Fruit fly (Drosophila melanogaster) whole organism, embryonic: Measurements from ENCODE around the gene twe.

Experiments used
- Aef1 ChIP-seq: fragments of 200-800 bp; sonication (Bioruptor generic); IDR thresholded peaks from 3 replicates; pipeline ENCODE4 v1.3.6; 2022; ENCODE audit warnings: missing biosample characterization, missing genetic modification characterization
- CG10366 ChIP-seq: fragments of 200-800 bp; sonication (Bioruptor generic); IDR thresholded peaks from 2 replicates; pipeline ENCODE4 v1.3.6; 2022; ENCODE audit warnings: missing biosample characterization, missing genetic modification characterization
- CG10565 ChIP-seq: fragments of 200-800 bp; sonication (Bioruptor generic); optimal IDR thresholded peaks from 3 replicates; lab custom pipeline; 2016; ENCODE audit warnings: missing biosample characterization, mild to moderate bottlenecking, missing genetic modification characterization
- CG12299 ChIP-seq: fragments of 200-800 bp; sonication (Bioruptor generic); optimal IDR thresholded peaks from 2 replicates; lab custom pipeline; 2018; ENCODE audit warnings: missing biosample characterization, mild to moderate bottlenecking, missing genetic modification characterization
- CG13123 ChIP-seq: fragments of 200-800 bp; sonication (Bioruptor generic); optimal IDR thresholded peaks from 2 replicates; lab custom pipeline; 2016; ENCODE audit warnings: missing biosample characterization, missing genetic modification characterization
- CG14710 ChIP-seq: fragments of 200-800 bp; sonication (Bioruptor generic); optimal IDR thresholded peaks from 3 replicates; lab custom pipeline; 2019; ENCODE audit warnings: missing biosample characterization, mild to moderate bottlenecking, missing genetic modification characterization, moderate library complexity
- CG15696 ChIP-seq: fragments of 200-800 bp; sonication (Bioruptor generic); optimal IDR thresholded peaks from 2 replicates; lab custom pipeline; 2019; ENCODE audit warnings: missing biosample characterization, mild to moderate bottlenecking, missing genetic modification characterization, moderate library complexity
- CG1603 ChIP-seq: fragments of 200-800 bp; sonication (Bioruptor generic); optimal IDR thresholded peaks from 2 replicates; lab custom pipeline; 2019; ENCODE audit warnings: missing biosample characterization, mild to moderate bottlenecking, missing genetic modification characterization, moderate library complexity
- CG17328 ChIP-seq: fragments of 200-800 bp; sonication (Bioruptor generic); IDR thresholded peaks from 2 replicates; pipeline ENCODE4 v1.3.6; 2022; ENCODE audit warnings: missing biosample characterization, missing genetic modification characterization
- CG2678 ChIP-seq: fragments of 200-800 bp; sonication (Bioruptor generic); optimal IDR thresholded peaks from 3 replicates; lab custom pipeline; 2019; ENCODE audit warnings: missing biosample characterization, mild to moderate bottlenecking, missing genetic modification characterization, moderate library complexity
- CG30020 ChIP-seq: fragments of 200-800 bp; optimal IDR thresholded peaks from 2 replicates; lab custom pipeline; 2019; ENCODE audit warnings: missing biosample characterization, mild to moderate bottlenecking, missing genetic modification characterization, moderate library complexity
- CG33213 ChIP-seq: fragments of 200-800 bp; sonication (Bioruptor generic); optimal IDR thresholded peaks from 3 replicates; lab custom pipeline; 2016; ENCODE audit warnings: missing biosample characterization, missing genetic modification characterization
- CG3407 ChIP-seq: fragments of 200-800 bp; sonication (Bioruptor generic); optimal IDR thresholded peaks from 2 replicates; lab custom pipeline; 2018; ENCODE audit warnings: missing biosample characterization, mild to moderate bottlenecking, missing genetic modification characterization
- CG8089 ChIP-seq: fragments of 200-800 bp; sonication (Bioruptor generic); optimal IDR thresholded peaks from 3 replicates; lab custom pipeline; 2016; ENCODE audit warnings: missing biosample characterization, missing genetic modification characterization
- CG9727 ChIP-seq: fragments of 200-800 bp; sonication (Bioruptor generic); optimal IDR thresholded peaks from 3 replicates; lab custom pipeline; 2017; ENCODE audit warnings: missing biosample characterization, mild to moderate bottlenecking, missing genetic modification characterization
- Dip3 ChIP-seq: fragments of 200-800 bp; sonication (Bioruptor generic); optimal IDR thresholded peaks from 3 replicates; lab custom pipeline; 2016; ENCODE audit warnings: missing biosample characterization, missing genetic modification characterization
- Drgx ChIP-seq: fragments of 200-800 bp; sonication (Bioruptor generic); IDR thresholded peaks from 2 replicates; pipeline ENCODE4 v1.3.6; 2022; ENCODE audit warnings: missing biosample characterization, missing genetic modification characterization
- Ets65A ChIP-seq: fragments of 200-800 bp; sonication (Bioruptor generic); peaks from one replicate; lab custom pipeline; 2016; ENCODE audit warnings: missing biosample characterization, missing genetic modification characterization
- Hey ChIP-seq: fragments of 200-800 bp; sonication (Bioruptor generic); optimal IDR thresholded peaks from 3 replicates; lab custom pipeline; 2018; ENCODE audit warnings: missing biosample characterization, mild to moderate bottlenecking, missing genetic modification characterization
- Hr51 ChIP-seq, 2 experiments: fragments of 200-800 bp; sonication (Bioruptor generic); optimal IDR thresholded peaks; 2 replicates in 1 of 2; 3 replicates in 1 of 2; lab custom pipeline; 2016 to 2018; ENCODE audit warnings: missing biosample characterization in 2 of 2, missing genetic modification characterization in 2 of 2, mild to moderate bottlenecking in 1 of 2, moderate library complexity in 1 of 2
- Max ChIP-seq: fragments of 200-800 bp; sonication (Bioruptor generic); optimal IDR thresholded peaks from 2 replicates; lab custom pipeline; 2016; ENCODE audit warnings: missing biosample characterization, mild to moderate bottlenecking, missing genetic modification characterization
- Mrtf ChIP-seq: fragments of 200-800 bp; sonication (Bioruptor generic); IDR thresholded peaks from 3 replicates; pipeline ENCODE4 v1.3.6; 2022; ENCODE audit warnings: missing biosample characterization, missing genetic modification characterization
- Side ChIP-seq: fragments of 200-800 bp; sonication (Bioruptor generic); optimal IDR thresholded peaks from 2 replicates; lab custom pipeline; 2016; ENCODE audit warnings: missing biosample characterization, missing genetic modification characterization
- Sox100B ChIP-seq: fragments of 200-800 bp; sonication (Bioruptor generic); optimal IDR thresholded peaks from 3 replicates; lab custom pipeline; 2018; ENCODE audit warnings: missing biosample characterization, mild to moderate bottlenecking, missing genetic modification characterization
- Tbp ChIP-seq: fragments of >200 bp; optimal IDR thresholded peaks from 2 replicates; lab custom pipeline; 2018; ENCODE audit warnings: missing biosample characterization, missing genetic modification characterization
- al ChIP-seq: fragments of 200-800 bp; sonication (Bioruptor generic); IDR thresholded peaks from 2 replicates; pipeline ENCODE4 v1.3.6; 2022; ENCODE audit warnings: missing biosample characterization, missing genetic modification characterization
- ash1 ChIP-seq: fragments of 200-800 bp; sonication (Bioruptor generic); optimal IDR thresholded peaks from 2 replicates; lab custom pipeline; 2018; ENCODE audit warnings: missing biosample characterization, mild to moderate bottlenecking, missing genetic modification characterization
- cg ChIP-seq: fragments of 200-800 bp; sonication (Bioruptor generic); optimal IDR thresholded peaks from 3 replicates; lab custom pipeline; 2019; ENCODE audit warnings: missing biosample characterization, mild to moderate bottlenecking, missing genetic modification characterization, moderate library complexity
- chif ChIP-seq, 2 experiments: fragments of 200-800 bp; sonication (Bioruptor generic); optimal IDR thresholded peaks; 3 replicates each; lab custom pipeline; 2016; ENCODE audit warnings: missing biosample characterization in 2 of 2, missing genetic modification characterization in 2 of 2
- dm ChIP-seq: fragments of 200-800 bp; sonication (Bioruptor generic); optimal IDR thresholded peaks from 3 replicates; lab custom pipeline; 2016; ENCODE audit warnings: missing biosample characterization, missing genetic modification characterization
- ems ChIP-seq: fragments of 200-800 bp; sonication (Bioruptor generic); optimal IDR thresholded peaks from 3 replicates; lab custom pipeline; 2016; ENCODE audit warnings: missing biosample characterization, missing genetic modification characterization
- esg ChIP-seq: fragments of 200-800 bp; sonication (Bioruptor generic); conservative IDR thresholded peaks from 2 replicates; pipeline ENCODE4 v1.3.6; 2022; ENCODE audit warnings: missing biosample characterization, missing genetic modification characterization
- eve ChIP-seq, 2 experiments: fragments of >200 bp; optimal IDR thresholded peaks; 2 replicates each; lab custom pipeline; 2017; ENCODE audit warnings: missing biosample characterization in 2 of 2, missing genetic modification characterization in 2 of 2
- eyg ChIP-seq: fragments of 200-800 bp; sonication (Bioruptor generic); optimal IDR thresholded peaks from 3 replicates; lab custom pipeline; 2016; ENCODE audit warnings: missing biosample characterization, missing genetic modification characterization
- fd3F ChIP-seq: fragments of 200-800 bp; sonication (Bioruptor generic); optimal IDR thresholded peaks from 2 replicates; lab custom pipeline; 2018; ENCODE audit warnings: missing biosample characterization, mild to moderate bottlenecking, missing genetic modification characterization, moderate library complexity
- gce ChIP-seq: fragments of 200-800 bp; sonication (Bioruptor generic); IDR thresholded peaks from 3 replicates; pipeline ENCODE4 v1.3.6; 2022; ENCODE audit warnings: missing biosample characterization, missing genetic modification characterization
- jumu ChIP-seq: fragments of 200-800 bp; sonication (Bioruptor generic); optimal IDR thresholded peaks from 3 replicates; lab custom pipeline; 2016; ENCODE audit warnings: missing biosample characterization, missing genetic modification characterization
- lmd ChIP-seq: fragments of 200-800 bp; sonication (Bioruptor generic); IDR thresholded peaks from 2 replicates; pipeline ENCODE4 v1.3.6; 2022; ENCODE audit warnings: missing biosample characterization, missing genetic modification characterization
- nerfin-1 ChIP-seq: fragments of 200-800 bp; sonication (Bioruptor generic); optimal IDR thresholded peaks from 3 replicates; lab custom pipeline; 2019; ENCODE audit warnings: missing biosample characterization, mild to moderate bottlenecking, missing genetic modification characterization, moderate library complexity
- odd ChIP-seq: fragments of 200-800 bp; sonication (Bioruptor generic); optimal IDR thresholded peaks from 2 replicates; lab custom pipeline; 2017; ENCODE audit warnings: missing biosample characterization, mild to moderate bottlenecking, missing genetic modification characterization
- otp ChIP-seq: fragments of 200-800 bp; sonication (Bioruptor generic); IDR thresholded peaks from 3 replicates; pipeline ENCODE4, ENCODE4 v1.3.6; 2022; ENCODE audit warnings: missing biosample characterization, missing genetic modification characterization
- psq ChIP-seq: fragments of 200-800 bp; sonication (Bioruptor generic); optimal IDR thresholded peaks from 2 replicates; lab custom pipeline; 2017; ENCODE audit warnings: missing biosample characterization, missing genetic modification characterization
- salm ChIP-seq: fragments of 200-800 bp; sonication (Bioruptor generic); optimal IDR thresholded peaks from 2 replicates; lab custom pipeline; 2018; ENCODE audit warnings: missing biosample characterization, mild to moderate bottlenecking, missing genetic modification characterization
- sens ChIP-seq: fragments of 200-800 bp; sonication (Bioruptor generic); peaks from one replicate; lab custom pipeline; 2016; ENCODE audit warnings: missing biosample characterization, missing genetic modification characterization
- trem ChIP-seq: fragments of 200-800 bp; optimal IDR thresholded peaks from 3 replicates; lab custom pipeline; 2019; ENCODE audit warnings: missing biosample characterization, mild to moderate bottlenecking, missing genetic modification characterization, moderate library complexity
- vnd ChIP-seq: fragments of 200-800 bp; sonication (Bioruptor generic); IDR thresholded peaks from 3 replicates; pipeline ENCODE4 v1.3.6; 2022; ENCODE audit warnings: missing biosample characterization, missing genetic modification characterization; ENCODE audit not compliant: partially characterized antibody
- vvl ChIP-seq: fragments of 200-800 bp; sonication (Bioruptor generic); IDR thresholded peaks from 2 replicates; pipeline ENCODE4 v1.3.6; 2022; ENCODE audit warnings: missing biosample characterization, missing genetic modification characterization
- wek ChIP-seq: fragments of 200-800 bp; sonication (Bioruptor generic); optimal IDR thresholded peaks from 3 replicates; lab custom pipeline; 2018; ENCODE audit warnings: missing biosample characterization, mild to moderate bottlenecking, missing genetic modification characterization, moderate library complexity
- z ChIP-seq: fragments of 200-800 bp; sonication (Bioruptor generic); IDR thresholded peaks from 3 replicates; pipeline ENCODE4 v1.3.6; 2022; ENCODE audit warnings: missing biosample characterization, missing genetic modification characterization
- zf30C ChIP-seq: fragments of 200-800 bp; sonication (Bioruptor generic); optimal IDR thresholded peaks from 3 replicates; lab custom pipeline; 2018; ENCODE audit warnings: missing biosample characterization, mild to moderate bottlenecking, missing genetic modification characterization

Gene twe

dm6 chr2L:16307026-16307703, 45.5 kb upstream of the twe start, which contains the start of the genes CG5861 and Syx5 (continued):
- TF ChIP-seq ems (GFP tag; lab: Kevin White, UChicago) = no peak
- no peak for TF ChIP-seq CG13123 (GFP tag; lab: Kevin White, UChicago)
- 0 out of 2 replicates have a peak, but pooled peaks have one; percentile 54 for TF ChIP-seq CG17328
- TF ChIP-seq nerfin-1 = peak; percentile 40
- TF ChIP-seq eve (GFP tag; optimal IDR thresholded peaks at IDR 0.05; lab: Kevin White, UChicago) = no peak
- peak; percentile 30 for TF ChIP-seq CG3407
- TF ChIP-seq odd = peak; percentile 16
- no peak for TF ChIP-seq Side (GFP tag; lab: Kevin White, UChicago)
- peak; percentile 45 for TF ChIP-seq salm (tag; lab: Kevin White, UChicago)
- no peak for TF ChIP-seq CG10565 (GFP tag; lab: Kevin White, UChicago)
- TF ChIP-seq Hey (tag; lab: Kevin White, UChicago) = no peak
- TF ChIP-seq psq (GFP tag; lab: Kevin White, UChicago) = no peak
- no peak for TF ChIP-seq ash1 (GFP tag; lab: Kevin White, UChicago)
- no peak for TF ChIP-seq CG8089 (GFP tag; lab: Kevin White, UChicago)
- TF ChIP-seq CG10366 (GFP tag; lab: Robert Waterston, UW) = peak; percentile 42
- TF ChIP-seq trem (tag; lab: Kevin White, UChicago) = peak; percentile 86
- no peak for TF ChIP-seq Hr51 (GFP tag; optimal IDR thresholded peaks at IDR 0.05; lab: Kevin White, UChicago)
- peak; percentile 37; the same call in 1 of the 3 replicates for TF ChIP-seq Aef1 (GFP tag; lab: Robert Waterston, UW)
- no peak for TF ChIP-seq eyg (GFP tag; lab: Kevin White, UChicago)
- no peak for TF ChIP-seq Dip3 (GFP tag; lab: Kevin White, UChicago)
- TF ChIP-seq gce (GFP tag; lab: Robert Waterston, UW) = no peak
- no peak for TF ChIP-seq dm (GFP tag; lab: Kevin White, UChicago)
- no peak for TF ChIP-seq chif (GFP tag; optimal IDR thresholded peaks at IDR 0.05; lab: Kevin White, UChicago)
- no peak for TF ChIP-seq Mrtf (GFP tag; lab: Robert Waterston, UW)
- peak; percentile 93 for TF ChIP-seq vnd (GFP tag; lab: Robert Waterston, UW)
- TF ChIP-seq CG14710 (tag; lab: Kevin White, UChicago) = peak; percentile 78
- peak; percentile 69 for TF ChIP-seq sens (GFP tag; lab: Kevin White, UChicago)
- no peak for TF ChIP-seq Drgx (GFP tag; lab: Robert Waterston, UW)
- no peak for TF ChIP-seq jumu (GFP tag; lab: Kevin White, UChicago)
- TF ChIP-seq lmd (GFP tag; lab: Robert Waterston, UW) = peak; percentile 52; the same call in 1 of the 2 replicates
- peak; percentile 45 for TF ChIP-seq CG9727 (GFP tag; lab: Kevin White, UChicago)
- peak; percentile 95 for TF ChIP-seq Ets65A (GFP tag; lab: Kevin White, UChicago)
- no peak for TF ChIP-seq CG1603 (tag; lab: Kevin White, UChicago)
- TF ChIP-seq Sox100B (GFP tag; lab: Kevin White, UChicago) = peak; percentile 53
- no peak for TF ChIP-seq otp (GFP tag; lab: Robert Waterston, UW)
- TF ChIP-seq CG33213 (GFP tag; lab: Kevin White, UChicago) = no peak
- no peak for TF ChIP-seq zf30C (GFP tag; lab: Kevin White, UChicago)

- TF ChIP-seq al (no peak), CG15696 (tag; lab: Kevin White, UChicago) (peak; percentile 46), wek (GFP tag; lab: Kevin White, UChicago) (no peak), Side (GFP tag; lab: Kevin White, UChicago) (no peak), Tbp (no peak), fd3F (GFP tag; lab: Kevin White, UChicago) (no peak), esg (GFP tag; lab: Robert Waterston, UW) (no peak), Ets65A (GFP tag; lab: Kevin White, UChicago) (peak; percentile 84), z (GFP tag; lab: Robert Waterston, UW) (no peak), CG30020 (tag; lab: Kevin White, UChicago) (peak; percentile 39), CG2678 (tag; lab: Kevin White, UChicago) (peak; percentile 69), Max (GFP tag; lab: Kevin White, UChicago) (peak; percentile 46), CG8089 (GFP tag; lab: Kevin White, UChicago) (no peak), vvl (GFP tag; lab: Robert Waterston, UW) (peak; percentile 49; the same call in 1 of the 2 replicates), CG12299 (tag; lab: Kevin White, UChicago) (peak; percentile 54), cg (GFP tag; lab: Kevin White, UChicago) (no peak)
These were observed 41.1 kb upstream of the twe start, which contains the start of gene GMF for dm6 chr2L:16302773-16303279. Gene GMF (minus strand): TSS chr2L:16302954.
